Worm (Caenorhabditis elegans) whole organism, late embryonic: ENCODE measurements around the gene F43E2.1.

ENCODE experiments used
- C08G9.2 ChIP-seq: sonication (generic microtip); optimal IDR thresholded peaks from 2 replicates; lab custom pipeline; 2016; ENCODE audit warnings: mild to moderate bottlenecking, missing genetic modification characterization, moderate library complexity, missing compliant biosample characterization
- F13H6.1 ChIP-seq: sonication (generic microtip); optimal IDR thresholded peaks from 2 replicates; lab custom pipeline; 2016; ENCODE audit warnings: missing genetic modification characterization, missing compliant biosample characterization
- K09A11.1 ChIP-seq: sonication (generic microtip); optimal IDR thresholded peaks from 2 replicates; lab custom pipeline; 2017; ENCODE audit warnings: antibody characterized with exemption, mild to moderate bottlenecking, missing genetic modification characterization, missing compliant biosample characterization; ENCODE audit not compliant: insufficient read depth
- ceh-14 ChIP-seq: sonication (generic microtip); optimal IDR thresholded peaks from 2 replicates; lab custom pipeline; 2016; ENCODE audit warnings: missing genotype, missing genetic modification characterization, missing compliant biosample characterization
- ceh-18 ChIP-seq: sonication (generic microtip); optimal IDR thresholded peaks from 2 replicates; lab custom pipeline; 2016; ENCODE audit warnings: missing genetic modification characterization, missing compliant biosample characterization
- ceh-19 ChIP-seq: fragments of 200-800 bp; sonication (Bioruptor generic); optimal IDR thresholded peaks from 2 replicates; lab custom pipeline; 2018; ENCODE audit warnings: mild to moderate bottlenecking, missing genetic modification characterization, missing compliant biosample characterization
- ceh-22 ChIP-seq: sonication (generic microtip); optimal IDR thresholded peaks from 2 replicates; lab custom pipeline; 2017; ENCODE audit warnings: missing biosample characterization, missing genetic modification characterization
- ceh-24 ChIP-seq: sonication (generic microtip); optimal IDR thresholded peaks from 2 replicates; lab custom pipeline; 2016; ENCODE audit warnings: mild to moderate bottlenecking, missing genetic modification characterization, missing compliant biosample characterization
- ceh-30 ChIP-seq: fragments of 150-350 bp; optimal IDR thresholded peaks from 2 replicates; lab custom pipeline; 2014; ENCODE audit warnings: missing biosample characterization, missing genetic modification characterization
- ceh-31 ChIP-seq: sonication (generic microtip); optimal IDR thresholded peaks from 2 replicates; lab custom pipeline; 2016; ENCODE audit warnings: missing genetic modification characterization, missing compliant biosample characterization
- ceh-34 ChIP-seq: sonication (generic microtip); optimal IDR thresholded peaks from 2 replicates; lab custom pipeline; 2016; ENCODE audit warnings: mild to moderate bottlenecking, missing genetic modification characterization, missing compliant biosample characterization
- ceh-48 ChIP-seq: sonication (generic microtip); optimal IDR thresholded peaks from 2 replicates; lab custom pipeline; 2016; ENCODE audit warnings: missing genetic modification characterization, inconsistent platforms, missing compliant biosample characterization
- ceh-6 ChIP-seq: fragments of 200-800 bp; sonication (Bioruptor generic); optimal IDR thresholded peaks from 2 replicates; lab custom pipeline; 2018; ENCODE audit warnings: mild to moderate bottlenecking, missing genetic modification characterization, missing compliant biosample characterization
- che-1 ChIP-seq: sonication (generic microtip); optimal IDR thresholded peaks from 2 replicates; lab custom pipeline; 2016; ENCODE audit warnings: mild to moderate bottlenecking, missing genetic modification characterization, missing compliant biosample characterization
- dve-1 ChIP-seq: sonication (generic microtip); optimal IDR thresholded peaks from 2 replicates; lab custom pipeline; 2017; ENCODE audit warnings: antibody characterized with exemption, mild to moderate bottlenecking, missing genetic modification characterization, missing compliant biosample characterization
- elt-2 ChIP-seq: sonication (generic microtip); optimal IDR thresholded peaks from 2 replicates; lab custom pipeline; 2016; ENCODE audit warnings: missing genetic modification reagents, missing genetic modification characterization, missing compliant biosample characterization
- elt-4 ChIP-seq: sonication (generic microtip); optimal IDR thresholded peaks from 2 replicates; lab custom pipeline; 2016; ENCODE audit warnings: missing genetic modification characterization, missing compliant biosample characterization
- ets-4 ChIP-seq: sonication (generic microtip); optimal IDR thresholded peaks from 2 replicates; lab custom pipeline; 2016; ENCODE audit warnings: missing genetic modification characterization, missing compliant biosample characterization
- eyg-1 ChIP-seq: sonication (generic microtip); optimal IDR thresholded peaks from 2 replicates; lab custom pipeline; 2016; ENCODE audit warnings: missing genotype, missing genetic modification characterization, missing compliant biosample characterization
- fkh-10 ChIP-seq: fragments of 150-350 bp; optimal IDR thresholded peaks from 2 replicates; lab custom pipeline; 2014; ENCODE audit warnings: missing biosample characterization, missing genetic modification reagents, missing genetic modification characterization
- fkh-6 ChIP-seq: sonication (generic microtip); optimal IDR thresholded peaks from 2 replicates; lab custom pipeline; 2016; ENCODE audit warnings: missing genetic modification characterization, missing compliant biosample characterization
- gmeb-2 ChIP-seq: sonication (generic microtip); optimal IDR thresholded peaks from 2 replicates; lab custom pipeline; 2016; ENCODE audit warnings: missing genetic modification characterization, inconsistent platforms, missing compliant biosample characterization
- hlh-13 ChIP-seq: fragments of 200-800 bp; sonication (Bioruptor generic); optimal IDR thresholded peaks from 2 replicates; lab custom pipeline; 2018; ENCODE audit warnings: mild to moderate bottlenecking, missing genetic modification characterization, missing compliant biosample characterization
- lim-6 ChIP-seq: sonication (generic microtip); optimal IDR thresholded peaks from 2 replicates; lab custom pipeline; 2016; ENCODE audit warnings: missing genetic modification characterization, missing compliant biosample characterization
- lin-11 ChIP-seq: fragments of 200-800 bp; sonication (Bioruptor generic); optimal IDR thresholded peaks from 2 replicates; lab custom pipeline; 2018; ENCODE audit warnings: mild to moderate bottlenecking, missing genetic modification characterization, missing compliant biosample characterization
- madf-2 ChIP-seq: sonication (generic microtip); optimal IDR thresholded peaks from 2 replicates; lab custom pipeline; 2017; ENCODE audit warnings: missing genetic modification characterization, missing compliant biosample characterization
- nhr-11 ChIP-seq: fragments of 150-350 bp; optimal IDR thresholded peaks from 2 replicates; lab custom pipeline; 2014; ENCODE audit warnings: missing biosample characterization, missing genetic modification characterization
- npax-4 ChIP-seq: sonication (generic microtip); optimal IDR thresholded peaks from 2 replicates; lab custom pipeline; 2016; ENCODE audit warnings: missing genetic modification characterization, missing compliant biosample characterization
- odd-2 ChIP-seq: sonication (generic microtip); optimal IDR thresholded peaks from 2 replicates; lab custom pipeline; 2017; ENCODE audit warnings: antibody characterized with exemption, mild to moderate bottlenecking, missing genetic modification characterization, missing compliant biosample characterization
- pha-2 ChIP-seq: sonication (generic microtip); optimal IDR thresholded peaks from 2 replicates; lab custom pipeline; 2017; ENCODE audit warnings: mild to moderate bottlenecking, missing genetic modification characterization, missing compliant biosample characterization
- pqm-1 ChIP-seq: sonication (generic microtip); optimal IDR thresholded peaks from 2 replicates; lab custom pipeline; 2016; ENCODE audit warnings: missing genetic modification characterization, missing compliant biosample characterization
- ref-2 ChIP-seq: sonication (generic microtip); optimal IDR thresholded peaks from 2 replicates; lab custom pipeline; 2016; ENCODE audit warnings: missing genetic modification characterization, missing compliant biosample characterization
- rnt-1 ChIP-seq: sonication (generic microtip); optimal IDR thresholded peaks from 2 replicates; lab custom pipeline; 2016; ENCODE audit warnings: missing genetic modification characterization, missing compliant biosample characterization
- sox-4 ChIP-seq: sonication (generic microtip); optimal IDR thresholded peaks from 2 replicates; lab custom pipeline; 2017; ENCODE audit warnings: mild to moderate bottlenecking, missing genetic modification characterization, inconsistent platforms, missing compliant biosample characterization
- syd-9 ChIP-seq: sonication (generic microtip); optimal IDR thresholded peaks from 2 replicates; lab custom pipeline; 2016; ENCODE audit warnings: mild to moderate bottlenecking, missing genetic modification characterization, moderate library complexity, missing compliant biosample characterization
- tbx-2 ChIP-seq: sonication (generic microtip); optimal IDR thresholded peaks from 2 replicates; lab custom pipeline; 2016; ENCODE audit warnings: missing genetic modification characterization, missing compliant biosample characterization
- tbx-7 ChIP-seq: sonication (generic microtip); optimal IDR thresholded peaks from 2 replicates; lab custom pipeline; 2016; ENCODE audit warnings: missing genotype, missing genetic modification characterization, missing compliant biosample characterization
- unc-86 ChIP-seq: sonication (generic microtip); optimal IDR thresholded peaks from 2 replicates; lab custom pipeline; 2016; ENCODE audit warnings: missing genetic modification characterization, missing compliant biosample characterization
- zip-5 ChIP-seq: sonication (generic microtip); optimal IDR thresholded peaks from 2 replicates; lab custom pipeline; 2016; ENCODE audit warnings: missing genetic modification characterization, missing compliant biosample characterization

F43E2.1 gene

ce11 chrII:7406438-7406837 lies 31.4 kb downstream of the F43E2.1 start:
- TF ChIP-seq zip-5 = no peak
- TF ChIP-seq pha-2 (tag; lab: Kevin White, UChicago) = no peak
- no peak for TF ChIP-seq dve-1 (tag; lab: Kevin White, UChicago)
- TF ChIP-seq unc-86 (tag; lab: Kevin White, UChicago) = no peak
- TF ChIP-seq npax-4 (tag; lab: Kevin White, UChicago) = no peak
- TF ChIP-seq ceh-30 = no peak
- TF ChIP-seq elt-4 = no peak
- no peak for TF ChIP-seq ceh-6 (GFP tag; lab: Kevin White, UChicago)
- TF ChIP-seq ceh-31 (tag; lab: Kevin White, UChicago) = no peak
- no peak for TF ChIP-seq fkh-10
- TF ChIP-seq K09A11.1 (tag; lab: Kevin White, UChicago) = no peak
- no peak for TF ChIP-seq F13H6.1 (tag; lab: Kevin White, UChicago)
- TF ChIP-seq nhr-11 = no peak
- TF ChIP-seq ceh-34 (tag; lab: Kevin White, UChicago) = no peak

- TF ChIP-seq F13H6.1 (tag; lab: Kevin White, UChicago) (no peak), ceh-19 (GFP tag; lab: Kevin White, UChicago) (no peak), fkh-6 (tag; lab: Kevin White, UChicago) (no peak), sox-4 (tag; lab: Kevin White, UChicago) (no peak), ceh-14 (tag; lab: Kevin White, UChicago) (no peak), che-1 (no peak), lim-6 (no peak), pha-2 (tag; lab: Kevin White, UChicago) (no peak), pqm-1 (tag; lab: Kevin White, UChicago) (no peak), ceh-24 (tag; lab: Kevin White, UChicago) (no peak), ceh-48 (no peak), nhr-11 (no peak), syd-9 (tag; lab: Kevin White, UChicago) (no peak), lin-11 (tag; lab: Kevin White, UChicago) (no peak), K09A11.1 (tag; lab: Kevin White, UChicago) (no peak), hlh-13 (no peak)
- TF ChIP-seq, all 69 proteins: peak for 0
Measured at ce11 chrII:7408192-7408591, 33.1 kb downstream of the F43E2.1 start, which contains the start of gene srd-55. Gene srd-55 (plus strand): TSS chrII:7408492.

ce11 chrII:7411930-7412329 lies 36.9 kb downstream of the F43E2.1 start, which contains the start of gene K02A2.5:
Gene K02A2.5 (minus strand): TSS chrII:7412030.
- TF ChIP-seq rnt-1 (tag; lab: Kevin White, UChicago) = no peak
- no peak for TF ChIP-seq elt-2 (tag; lab: Kevin White, UChicago)
- TF ChIP-seq gmeb-2 (tag; lab: Kevin White, UChicago) = no peak
- no peak for TF ChIP-seq tbx-2
- TF ChIP-seq lim-6 = no peak
- TF ChIP-seq odd-2 (tag; lab: Kevin White, UChicago) = no peak
- TF ChIP-seq, all 69 proteins: peak for 0

- TF ChIP-seq ref-2 = no peak
- no peak for TF ChIP-seq unc-86 (tag; lab: Kevin White, UChicago)
- TF ChIP-seq pha-2 (tag; lab: Kevin White, UChicago) = no peak
Measured at ce11 chrII:7413275-7413674, 38.2 kb downstream of the F43E2.1 start.

ce11 chrII:7413764-7414163 lies 38.7 kb downstream of the F43E2.1 start:
- TF ChIP-seq che-1 (no peak), nhr-11 (no peak), fkh-10 (no peak), madf-2 (tag; lab: Kevin White, UChicago) (no peak), ceh-24 (tag; lab: Kevin White, UChicago) (no peak), ceh-22 (tag; lab: Kevin White, UChicago) (no peak), eyg-1 (tag; lab: Kevin White, UChicago) (no peak), ceh-18 (tag; lab: Kevin White, UChicago) (no peak), ceh-48 (no peak), tbx-7 (no peak), ets-4 (tag; lab: Kevin White, UChicago) (no peak), sox-4 (tag; lab: Kevin White, UChicago) (no peak), C08G9.2 (no peak), tbx-2 (no peak)
